Fruit fly (Drosophila melanogaster) whole organism, embryonic: ENCODE data around the gene CG12078.
A peak's percentile ranks its signal among the peaks of the same experiment; 100 is the strongest.

ENCODE experiments used
- Ada2b ChIP-seq: fragments of 200-800 bp; sonication (Bioruptor generic); IDR thresholded peaks from 2 replicates; pipeline ENCODE4 v1.3.6; 2022; ENCODE audit warnings: missing biosample characterization, missing genetic modification characterization
- CG11456 ChIP-seq: fragments of 200-800 bp; sonication (Bioruptor generic); IDR thresholded peaks from 3 replicates; pipeline ENCODE4 v1.3.6; 2022; ENCODE audit warnings: missing biosample characterization, missing genetic modification characterization
- CG11723 ChIP-seq: fragments of 200-800 bp; sonication (Bioruptor generic); optimal IDR thresholded peaks from 2 replicates; lab custom pipeline; 2017; ENCODE audit warnings: missing biosample characterization, mild to moderate bottlenecking, missing genetic modification characterization
- CG12659 ChIP-seq: fragments of 200-800 bp; sonication (Bioruptor generic); optimal IDR thresholded peaks from 3 replicates; lab custom pipeline; 2017; ENCODE audit warnings: mild to moderate bottlenecking, missing biosample characterization, missing genetic modification reagents, missing genetic modification characterization
- CG17361 ChIP-seq: fragments of 200-800 bp; sonication (Bioruptor generic); IDR thresholded peaks from 3 replicates; pipeline ENCODE4 v1.3.6; 2022; ENCODE audit warnings: missing biosample characterization, missing genetic modification characterization
- CG2202 ChIP-seq: fragments of 200-800 bp; sonication (Bioruptor generic); optimal IDR thresholded peaks from 2 replicates; lab custom pipeline; 2018; ENCODE audit warnings: missing biosample characterization, mild to moderate bottlenecking, missing genetic modification characterization
- CG2678 ChIP-seq: fragments of 200-800 bp; sonication (Bioruptor generic); optimal IDR thresholded peaks from 3 replicates; lab custom pipeline; 2019; ENCODE audit warnings: missing biosample characterization, mild to moderate bottlenecking, missing genetic modification characterization, moderate library complexity
- CG30431 ChIP-seq: fragments of 200-800 bp; sonication (Bioruptor generic); optimal IDR thresholded peaks from 2 replicates; lab custom pipeline; 2017; ENCODE audit warnings: missing biosample characterization, missing genetic modification characterization
- CG32532 ChIP-seq: fragments of 200-800 bp; sonication (Bioruptor generic); IDR thresholded peaks from 2 replicates; pipeline ENCODE4 v1.3.6; 2022; ENCODE audit warnings: missing biosample characterization, missing genetic modification characterization
- CG32772 ChIP-seq: fragments of 200-800 bp; sonication (Bioruptor generic); IDR thresholded peaks from 2 replicates; pipeline ENCODE4 v1.3.6; 2022; ENCODE audit warnings: missing biosample characterization, missing genetic modification characterization
- CG3838 ChIP-seq: fragments of 200-800 bp; sonication (Bioruptor generic); optimal IDR thresholded peaks from 3 replicates; lab custom pipeline; 2016; ENCODE audit warnings: missing biosample characterization, missing genetic modification characterization
- CG42726 ChIP-seq: fragments of 200-800 bp; sonication (Bioruptor generic); IDR thresholded peaks from 2 replicates; pipeline ENCODE4 v1.3.6; 2022; ENCODE audit warnings: missing biosample characterization, missing genetic modification characterization; ENCODE audit not compliant: partially characterized antibody
- CG4282 ChIP-seq: fragments of 200-800 bp; sonication (Bioruptor generic); optimal IDR thresholded peaks from 2 replicates; lab custom pipeline; 2016; ENCODE audit warnings: missing biosample characterization, missing genetic modification characterization
- CG6683 ChIP-seq: fragments of 200-800 bp; sonication (Bioruptor generic); optimal IDR thresholded peaks from 2 replicates; lab custom pipeline; 2017; ENCODE audit warnings: missing biosample characterization, mild to moderate bottlenecking, missing genetic modification characterization, missing genetic modification reagents
- CG7372 ChIP-seq: fragments of 200-800 bp; sonication (Bioruptor generic); IDR thresholded peaks from 2 replicates; pipeline ENCODE4 v1.3.6; 2022; ENCODE audit warnings: missing biosample characterization, missing genetic modification characterization
- CG7556 ChIP-seq: fragments of 200-800 bp; sonication (Bioruptor generic); optimal IDR thresholded peaks from 2 replicates; lab custom pipeline; 2017; ENCODE audit warnings: missing biosample characterization, mild to moderate bottlenecking, missing genetic modification characterization
- Chrac-16 ChIP-seq: fragments of 200-800 bp; sonication (Bioruptor generic); optimal IDR thresholded peaks from 3 replicates; lab custom pipeline; 2016; ENCODE audit warnings: missing biosample characterization, missing genetic modification characterization
- D19B ChIP-seq: fragments of 200-800 bp; sonication (Bioruptor generic); optimal IDR thresholded peaks from 2 replicates; lab custom pipeline; 2017; ENCODE audit warnings: missing biosample characterization, mild to moderate bottlenecking, missing genetic modification characterization
- Dfd ChIP-seq, 2 experiments: fragments of >200 bp; optimal IDR thresholded peaks; 2 replicates each; lab custom pipeline; 2017; ENCODE audit warnings: missing biosample characterization in 2 of 2, missing genetic modification characterization in 2 of 2
- Dll ChIP-seq: fragments of 200-800 bp; sonication (Bioruptor generic); IDR thresholded peaks from 4 replicates; pipeline ENCODE4 v1.3.6; 2022; ENCODE audit warnings: missing biosample characterization, missing genetic modification characterization; ENCODE audit not compliant: partially characterized antibody
- Dref ChIP-seq: fragments of 200-800 bp; sonication (Bioruptor generic); IDR thresholded peaks from 2 replicates; pipeline ENCODE4 v1.3.6; 2022; ENCODE audit warnings: missing biosample characterization, missing genetic modification characterization
- Fer1 ChIP-seq: fragments of 200-800 bp; sonication (Bioruptor generic); optimal IDR thresholded peaks from 2 replicates; lab custom pipeline; 2017; ENCODE audit warnings: missing biosample characterization, mild to moderate bottlenecking, missing genetic modification characterization
- H2.0 ChIP-seq: fragments of 200-800 bp; sonication (Bioruptor generic); IDR thresholded peaks from 2 replicates; pipeline ENCODE4 v1.3.6; 2022; ENCODE audit warnings: missing biosample characterization, missing genetic modification characterization
- HLH3B ChIP-seq: fragments of 200-800 bp; sonication (Bioruptor generic); IDR thresholded peaks from 2 replicates; pipeline ENCODE4 v1.3.6; 2022; ENCODE audit warnings: missing biosample characterization, missing genetic modification characterization
- Lhr ChIP-seq: fragments of 200-800 bp; sonication (Bioruptor generic); optimal IDR thresholded peaks from 3 replicates; lab custom pipeline; 2017; ENCODE audit warnings: mild to moderate bottlenecking, missing biosample characterization, missing genetic modification reagents, missing genetic modification characterization
- Lim3 ChIP-seq: fragments of 200-800 bp; sonication (Bioruptor generic); IDR thresholded peaks from 2 replicates; pipeline ENCODE4 v1.3.6; 2022; ENCODE audit warnings: missing biosample characterization, missing genetic modification characterization
- Myb ChIP-seq: fragments of 200-800 bp; sonication (Bioruptor generic); optimal IDR thresholded peaks from 2 replicates; lab custom pipeline; 2016; ENCODE audit warnings: missing biosample characterization, missing genetic modification characterization
- NFAT ChIP-seq: fragments of 200-800 bp; sonication (Bioruptor generic); IDR thresholded peaks from 2 replicates; pipeline ENCODE4 v1.3.6; 2022; ENCODE audit warnings: missing biosample characterization, missing genetic modification characterization
- Nf-YC ChIP-seq: fragments of 200-800 bp; optimal IDR thresholded peaks from 3 replicates; lab custom pipeline; 2019; ENCODE audit warnings: missing biosample characterization, mild to moderate bottlenecking, missing genetic modification characterization, moderate library complexity
- Rx ChIP-seq: fragments of 200-800 bp; sonication (Bioruptor generic); IDR thresholded peaks from 2 replicates; pipeline ENCODE4 v1.3.6; 2022; ENCODE audit warnings: missing biosample characterization, missing genetic modification characterization
- Stat92E ChIP-seq, 3 experiments: fragments of >200 bp in 2 of 3; fragments of 200-800 bp in 1 of 3; sonication (Bioruptor generic) in 1 of 3; optimal IDR thresholded peaks; 2 replicates each; lab custom pipeline; 2017 to 2019; ENCODE audit warnings: missing biosample characterization in 3 of 3, missing genetic modification characterization in 3 of 3, mild to moderate bottlenecking in 1 of 3, moderate library complexity in 1 of 3
- Taf1 ChIP-seq: fragments of 200-800 bp; sonication (Bioruptor generic); IDR thresholded peaks from 2 replicates; pipeline ENCODE4 v1.3.6; 2022; ENCODE audit warnings: missing biosample characterization, missing genetic modification characterization
- amos ChIP-seq: fragments of 200-800 bp; sonication (Bioruptor generic); IDR thresholded peaks from 2 replicates; pipeline ENCODE4 v1.3.6; 2022; ENCODE audit warnings: missing biosample characterization, missing genetic modification characterization; ENCODE audit not compliant: partially characterized antibody
- aop ChIP-seq: fragments of 200-800 bp; sonication (Bioruptor generic); IDR thresholded peaks from 2 replicates; pipeline ENCODE4 v1.3.6; 2022; ENCODE audit warnings: missing biosample characterization, missing genetic modification characterization
- chif ChIP-seq, 2 experiments: fragments of 200-800 bp; sonication (Bioruptor generic); optimal IDR thresholded peaks; 3 replicates each; lab custom pipeline; 2016; ENCODE audit warnings: missing biosample characterization in 2 of 2, missing genetic modification characterization in 2 of 2
- chinmo ChIP-seq: fragments of 200-800 bp; sonication (Bioruptor generic); IDR thresholded peaks from 4 replicates; pipeline ENCODE4 v1.3.6; 2022; ENCODE audit warnings: missing biosample characterization, missing genetic modification characterization; ENCODE audit not compliant: partially characterized antibody
- dan ChIP-seq: fragments of 200-800 bp; sonication (Bioruptor generic); IDR thresholded peaks from 2 replicates; pipeline ENCODE4 v1.3.6; 2022; ENCODE audit warnings: missing biosample characterization, missing genetic modification characterization
- exex ChIP-seq: fragments of 200-800 bp; sonication (Bioruptor generic); optimal IDR thresholded peaks from 4 replicates; lab custom pipeline; 2018; ENCODE audit warnings: missing biosample characterization, mild to moderate bottlenecking, missing genetic modification characterization, moderate library complexity
- gt ChIP-seq: fragments of 200-800 bp; sonication (Bioruptor generic); IDR thresholded peaks from 2 replicates; pipeline ENCODE4 v1.3.6; 2022; ENCODE audit warnings: missing biosample characterization, missing genetic modification characterization
- ind ChIP-seq: fragments of 200-800 bp; sonication (Bioruptor generic); optimal IDR thresholded peaks from 3 replicates; lab custom pipeline; 2016; ENCODE audit warnings: missing biosample characterization, missing genetic modification characterization
- luna ChIP-seq: fragments of 200-800 bp; sonication (Bioruptor generic); optimal IDR thresholded peaks from 2 replicates; lab custom pipeline; 2016; ENCODE audit warnings: missing biosample characterization, missing genetic modification characterization
- nau ChIP-seq: fragments of 200-800 bp; sonication (Bioruptor generic); optimal IDR thresholded peaks from 3 replicates; lab custom pipeline; 2017; ENCODE audit warnings: missing biosample characterization, mild to moderate bottlenecking, missing genetic modification characterization, missing genetic modification reagents
- onecut ChIP-seq: fragments of 200-800 bp; sonication (Bioruptor generic); IDR thresholded peaks from 2 replicates; pipeline ENCODE4 v1.3.6; 2022; ENCODE audit warnings: missing biosample characterization, missing genetic modification characterization
- otp ChIP-seq: fragments of 200-800 bp; sonication (Bioruptor generic); IDR thresholded peaks from 3 replicates; pipeline ENCODE4, ENCODE4 v1.3.6; 2022; ENCODE audit warnings: missing biosample characterization, missing genetic modification characterization
- stc ChIP-seq: fragments of 200-800 bp; sonication (Bioruptor generic); IDR thresholded peaks from 2 replicates; pipeline ENCODE4 v1.3.6; 2022; ENCODE audit warnings: missing biosample characterization, missing genetic modification characterization
- tio ChIP-seq: fragments of 200-800 bp; sonication (Bioruptor generic); optimal IDR thresholded peaks from 2 replicates; lab custom pipeline; 2017; ENCODE audit warnings: missing biosample characterization, missing genetic modification characterization, inconsistent platforms
- tll ChIP-seq, 2 experiments: fragments of 200-800 bp in 1 of 2; fragments of >200 bp in 1 of 2; sonication (Bioruptor generic) in 1 of 2; optimal IDR thresholded peaks; 2 replicates each; lab custom pipeline; 2017 to 2019; ENCODE audit warnings: missing biosample characterization in 2 of 2, missing genetic modification characterization in 2 of 2, mild to moderate bottlenecking in 1 of 2, moderate library complexity in 1 of 2
- ttk ChIP-seq: fragments of 200-800 bp; sonication (Bioruptor generic); IDR thresholded peaks from 2 replicates; pipeline ENCODE4 v2.1.2; 2022; ENCODE audit warnings: missing biosample characterization, missing genetic modification characterization
- wek ChIP-seq: fragments of 200-800 bp; sonication (Bioruptor generic); optimal IDR thresholded peaks from 3 replicates; lab custom pipeline; 2018; ENCODE audit warnings: missing biosample characterization, mild to moderate bottlenecking, missing genetic modification characterization, moderate library complexity

CG12078 gene

DNA sequence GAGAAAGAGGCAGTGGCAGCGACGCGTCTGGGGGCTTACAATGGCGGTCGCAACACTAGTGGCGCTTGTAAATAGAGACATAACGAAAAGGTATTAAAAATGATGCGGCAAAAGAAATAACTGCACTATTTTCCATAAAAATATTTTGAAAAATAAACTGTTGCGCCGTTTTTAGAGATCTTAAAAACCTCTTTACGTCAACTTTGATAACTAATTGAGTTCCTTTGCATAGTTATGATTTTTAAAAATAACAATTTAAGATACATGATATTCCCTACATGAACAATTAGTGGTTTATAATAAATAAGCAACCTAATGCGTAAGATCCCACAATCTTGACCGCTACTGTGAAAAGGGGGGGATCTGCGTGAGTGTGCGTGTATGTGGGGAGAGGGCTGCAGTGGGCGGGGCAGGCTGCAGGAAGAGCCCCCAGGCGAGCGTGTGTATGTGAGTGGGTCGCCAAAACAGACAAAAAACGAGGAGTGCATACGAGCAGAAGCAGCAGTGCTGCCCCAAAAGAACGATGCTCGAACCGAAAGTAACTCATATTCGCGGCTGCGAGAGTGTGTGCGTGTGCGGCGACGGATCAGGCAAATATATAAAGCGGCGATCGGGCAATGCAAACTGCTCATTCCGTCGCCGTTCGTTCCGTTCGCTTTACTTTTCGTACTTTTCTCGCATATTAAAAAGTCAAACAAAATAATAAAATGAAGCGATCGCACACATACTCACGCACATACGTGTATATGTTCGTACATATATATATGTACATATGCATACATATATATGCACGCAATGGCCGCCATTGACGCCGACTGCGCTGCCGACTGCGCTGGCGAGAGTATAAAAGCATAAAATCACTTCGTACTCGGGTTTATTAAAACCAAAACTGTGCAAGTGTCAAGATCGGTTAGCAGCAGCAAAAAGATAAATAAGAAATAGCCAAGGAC, 4.9 kb upstream of the CG12078 start (continued):
- no peak for TF ChIP-seq tll (GFP tag; optimal IDR thresholded peaks at IDR 0.05; lab: Kevin White, UChicago)
- TF ChIP-seq D19B (GFP tag; lab: Kevin White, UChicago): no peak
- TF ChIP-seq Stat92E (GFP tag; optimal IDR thresholded peaks at IDR 0.05; lab: Kevin White, UChicago): no peak
- TF ChIP-seq H2.0 (GFP tag; lab: Robert Waterston, UW): no peak
- no peak for TF ChIP-seq exex (tag; lab: Kevin White, UChicago)
- no peak for TF ChIP-seq CG3838 (GFP tag; lab: Kevin White, UChicago)
- TF ChIP-seq luna (GFP tag; lab: Kevin White, UChicago): no peak
- TF ChIP-seq CG12659 (GFP tag; lab: Kevin White, UChicago): peak; percentile 54
- no peak for TF ChIP-seq HLH3B (GFP tag; lab: Robert Waterston, UW)
- TF ChIP-seq chif (GFP tag; optimal IDR thresholded peaks at IDR 0.05; lab: Kevin White, UChicago): peak; percentile 29 to 58
- TF ChIP-seq CG2202 (tag; lab: Kevin White, UChicago): no peak
- TF ChIP-seq CG11723 (GFP tag; lab: Kevin White, UChicago): peak; percentile 27
- no peak for TF ChIP-seq CG4282 (GFP tag; lab: Kevin White, UChicago)
- TF ChIP-seq CG6683 (GFP tag; lab: Kevin White, UChicago): no peak
- TF ChIP-seq Ada2b: no peak
- TF ChIP-seq ind (GFP tag; lab: Kevin White, UChicago): peak; percentile 45
- peak; percentile 12; the same call in 1 of the 2 replicates for TF ChIP-seq stc (GFP tag; lab: Robert Waterston, UW)
- peak; percentile 50 for TF ChIP-seq CG2678
- no peak for TF ChIP-seq Lim3 (GFP tag; lab: Robert Waterston, UW)
- no peak for TF ChIP-seq Dll (GFP tag; lab: Robert Waterston, UW)
- no peak for TF ChIP-seq Lhr (GFP tag; lab: Kevin White, UChicago)
- no peak for TF ChIP-seq CG11456
- TF ChIP-seq nau (GFP tag; lab: Kevin White, UChicago): peak; percentile 4
- TF ChIP-seq CG17361 (GFP tag; lab: Robert Waterston, UW): peak; percentile 37; the same call in 1 of the 3 replicates
- TF ChIP-seq ttk (GFP tag; lab: Robert Waterston, UW): peak; percentile 56; the same call in 1 of the 2 replicates
- TF ChIP-seq Taf1: no peak
- peak; percentile 71 for TF ChIP-seq tio (GFP tag; lab: Kevin White, UChicago)
- no peak for TF ChIP-seq CG42726 (GFP tag; lab: Robert Waterston, UW)
- no peak for TF ChIP-seq Myb (GFP tag; lab: Kevin White, UChicago)
- peak; percentile 19 for TF ChIP-seq Chrac-16 (GFP tag; lab: Kevin White, UChicago)
- no peak for TF ChIP-seq Dref
- TF ChIP-seq Rx (GFP tag; lab: Robert Waterston, UW): no peak
- no peak for TF ChIP-seq onecut (GFP tag; lab: Robert Waterston, UW)
- TF ChIP-seq CG30431 (GFP tag; lab: Kevin White, UChicago): peak; percentile 41
- no peak for TF ChIP-seq CG32772 (GFP tag; lab: Robert Waterston, UW)
- no peak for TF ChIP-seq gt (GFP tag; lab: Robert Waterston, UW)
- no peak for TF ChIP-seq aop (GFP tag; lab: Robert Waterston, UW)
- TF ChIP-seq dan: no peak
- TF ChIP-seq wek (GFP tag; lab: Kevin White, UChicago): no peak
- no peak for TF ChIP-seq amos (GFP tag; lab: Robert Waterston, UW)
- 0 out of 4 replicates have a peak, but pooled peaks have one; percentile 3 for TF ChIP-seq chinmo (GFP tag; lab: Robert Waterston, UW)
- no peak for TF ChIP-seq Fer1
- no peak for TF ChIP-seq CG7372 (GFP tag; lab: Robert Waterston, UW)
- no peak for TF ChIP-seq Dfd (GFP tag; optimal IDR thresholded peaks at IDR 0.05; lab: Kevin White, UChicago)
- no peak for TF ChIP-seq NFAT (GFP tag; lab: Robert Waterston, UW)
- TF ChIP-seq CG32532: no peak
- TF ChIP-seq otp (GFP tag; lab: Robert Waterston, UW): no peak
- TF ChIP-seq CG7556 (GFP tag; lab: Kevin White, UChicago): peak; percentile 19
- no peak for TF ChIP-seq Nf-YC (tag; lab: Kevin White, UChicago)
